Worm (Caenorhabditis elegans) whole organism, L1 larva: ENCODE data around the gene lin-22.

Source experiments
- F16B12.6 ChIP-seq: fragments of 150-350 bp; optimal IDR thresholded peaks from 2 replicates; lab custom pipeline; 2014; ENCODE audit warnings: missing biosample characterization, missing genetic modification characterization
- ama-1 ChIP-seq: fragments of 150-350 bp; optimal IDR thresholded peaks from 2 replicates; lab custom pipeline; 2014
- lin-35 ChIP-seq, 2 experiments: fragments of 150-350 bp; optimal IDR thresholded peaks; 2 replicates each; lab custom pipeline; 2014; ENCODE audit warnings: missing biosample characterization in 2 of 2, missing genetic modification characterization in 2 of 2, missing genetic modification reagents in 2 of 2
- pqm-1 ChIP-seq: sonication (generic microtip); optimal IDR thresholded peaks from 3 replicates; lab custom pipeline; 2017; ENCODE audit warnings: missing biosample characterization, missing genetic modification characterization

ce11 chrIV:3062936-3063439 is 43.5 kb downstream of the lin-22 start, which contains the start of gene Y67D8C.6:
- TF ChIP-seq F16B12.6 (tag; lab: Kevin White, UChicago) (no peak), ama-1 (lab: Kevin White, UChicago) (no peak), pqm-1 (no peak), lin-35 (GFP tag; optimal IDR thresholded peaks at IDR 0.05; lab: Kevin White, UChicago) (no peak)
